Fruit fly (Drosophila melanogaster) Kc167 (cell line): ENCODE measurements around the gene vib.

Experiments
- h ChIP-seq: fragments of >200 bp; optimal IDR thresholded peaks from 3 replicates; lab custom pipeline; 2018; ENCODE audit warnings: missing external identifiers
- psq ChIP-seq: fragments of >200 bp; optimal IDR thresholded peaks from 2 replicates; lab custom pipeline; 2017; ENCODE audit warnings: missing external identifiers

dm6 chr3R:19174512-19174911 lies 51.9 kb downstream of the vib start:
- TF ChIP-seq psq (lab: Kevin White, UChicago) (no peak), h (lab: Kevin White, UChicago) (no peak)
